Fruit fly (Drosophila melanogaster): ENCODE data around the gene CG43968.
"Not testable (repeated sequence)": the region's sequence is repeated elsewhere in the genome, so short reads cannot be mapped to it uniquely, and the experiment has no call there.

CG43968 gene

dm6 chr3L:23783931-23784330 lies at the start of gene CG43968:
CG43968 (plus strand) TSS chr3L:23784231.
- TF ChIP-seq Myc (optimal IDR thresholded peaks at IDR 0.05), result no peak
- TF ChIP-seq insv (optimal IDR thresholded peaks at IDR 0.05), result no peak
- TF ChIP-seq h (optimal IDR thresholded peaks at IDR 0.05), result no peak
- no peak for TF ChIP-seq ttk (optimal IDR thresholded peaks at IDR 0.05)
- TF ChIP-seq psq (optimal IDR thresholded peaks at IDR 0.05), result no peak
- no peak for TF ChIP-seq Sin3A (optimal IDR thresholded peaks at IDR 0.05)

dm6 chr3L:23737660-23738059 lies 46.4 kb upstream of the CG43968 start, which contains the start of gene CG17698:
CG17698 (plus strand) TSS chr3L:23737960.
- TF ChIP-seq h, Sin3A, psq (optimal IDR thresholded peaks at IDR 0.05): not testable (repeated sequence)

dm6 chr3L:23738183-23738831 lies 45.7 kb upstream of the CG43968 start:
- no peak for TF ChIP-seq Sin3A (optimal IDR thresholded peaks at IDR 0.05)
- TF ChIP-seq h (optimal IDR thresholded peaks at IDR 0.05), result no peak
- no peak for TF ChIP-seq ttk (optimal IDR thresholded peaks at IDR 0.05)
- TF ChIP-seq insv (optimal IDR thresholded peaks at IDR 0.05), result no peak
- TF ChIP-seq Myc (optimal IDR thresholded peaks at IDR 0.05), result no peak
- no peak for TF ChIP-seq psq (optimal IDR thresholded peaks at IDR 0.05)

All from Kc167 (cell line).